Worm (Caenorhabditis elegans) whole organism, L3 larva: Measurements from ENCODE around the gene ccm-3.

Experiments
- ZK546.5 ChIP-seq: sonication (generic microtip); optimal IDR thresholded peaks from 2 replicates; lab custom pipeline; 2017; ENCODE audit warnings: missing biosample characterization, missing genetic modification characterization
- aly-2 ChIP-seq: fragments of 150-350 bp; optimal IDR thresholded peaks from 2 replicates; lab custom pipeline; 2014; ENCODE audit warnings: missing biosample characterization, missing genetic modification characterization
- ama-1 ChIP-seq: fragments of 150-350 bp; optimal IDR thresholded peaks from 2 replicates; lab custom pipeline; 2018
- ceh-16 ChIP-seq: sonication (generic microtip); optimal IDR thresholded peaks from 2 replicates; lab custom pipeline; 2017; ENCODE audit warnings: missing biosample characterization, missing genetic modification characterization
- ceh-28 ChIP-seq: fragments of 150-350 bp; optimal IDR thresholded peaks from 2 replicates; lab custom pipeline; 2014; ENCODE audit warnings: missing biosample characterization, missing genetic modification reagents, missing genetic modification characterization
- ceh-82 ChIP-seq: fragments of 150-350 bp; optimal IDR thresholded peaks from 2 replicates; lab custom pipeline; 2014; ENCODE audit warnings: missing biosample characterization, missing genetic modification characterization
- daf-12 ChIP-seq: fragments of 150-350 bp; optimal IDR thresholded peaks from 2 replicates; lab custom pipeline; 2014; ENCODE audit warnings: missing biosample characterization, missing genetic modification reagents, missing genetic modification characterization
- egl-27 ChIP-seq: sonication (generic microtip); optimal IDR thresholded peaks from 4 replicates; lab custom pipeline; 2017; ENCODE audit warnings: missing biosample characterization, missing genetic modification reagents, missing genetic modification characterization
- egl-5 ChIP-seq: fragments of 150-350 bp; optimal IDR thresholded peaks from 2 replicates; lab custom pipeline; 2017; ENCODE audit warnings: missing biosample characterization, missing genetic modification reagents, missing genetic modification characterization, inconsistent platforms
- elt-1 ChIP-seq: fragments of 150-350 bp; optimal IDR thresholded peaks from 2 replicates; lab custom pipeline; 2014; ENCODE audit warnings: missing biosample characterization, missing genetic modification characterization
- eor-1 ChIP-seq, 2 experiments: fragments of 150-350 bp; optimal IDR thresholded peaks; 2 replicates each; lab custom pipeline; 2014 to 2018; ENCODE audit warnings: missing biosample characterization in 2 of 2, missing genetic modification characterization in 2 of 2
- fkh-2 ChIP-seq: fragments of 150-350 bp; optimal IDR thresholded peaks from 2 replicates; lab custom pipeline; 2014; ENCODE audit warnings: missing biosample characterization, missing genetic modification reagents, missing genetic modification characterization
- fos-1 ChIP-seq: fragments of 150-350 bp; optimal IDR thresholded peaks from 2 replicates; lab custom pipeline; 2014; ENCODE audit warnings: missing biosample characterization, missing genetic modification characterization
- hmg-11 ChIP-seq: sonication (generic microtip); optimal IDR thresholded peaks from 2 replicates; lab custom pipeline; 2016; ENCODE audit warnings: missing genetic modification characterization, missing compliant biosample characterization
- jun-1 ChIP-seq: fragments of 150-350 bp; optimal IDR thresholded peaks from 2 replicates; lab custom pipeline; 2014; ENCODE audit warnings: missing biosample characterization, missing genetic modification reagents, missing genetic modification characterization
- lin-15B ChIP-seq: fragments of 150-350 bp; optimal IDR thresholded peaks from 2 replicates; lab custom pipeline; 2014; ENCODE audit warnings: missing biosample characterization, missing genetic modification characterization
- lin-39 ChIP-seq: fragments of 150-350 bp; optimal IDR thresholded peaks from 2 replicates; lab custom pipeline; 2018; ENCODE audit warnings: missing biosample characterization, missing genetic modification reagents, missing genetic modification characterization
- lsy-12 ChIP-seq: sonication (generic microtip); optimal IDR thresholded peaks from 2 replicates; lab custom pipeline; 2016; ENCODE audit warnings: mild to moderate bottlenecking, missing genetic modification characterization, missing compliant biosample characterization
- mdl-1 ChIP-seq: fragments of 150-350 bp; optimal IDR thresholded peaks from 2 replicates; lab custom pipeline; 2014; ENCODE audit warnings: missing biosample characterization, missing genetic modification characterization
- mml-1 ChIP-seq: fragments of 150-350 bp; sonication (generic microtip); optimal IDR thresholded peaks from 3 replicates; lab custom pipeline; 2014; ENCODE audit warnings: missing biosample characterization, missing genetic modification characterization
- nfya-1 ChIP-seq: sonication (generic microtip); optimal IDR thresholded peaks from 2 replicates; lab custom pipeline; 2017; ENCODE audit warnings: missing genetic modification characterization, mild to moderate bottlenecking, missing compliant biosample characterization, antibody characterized with exemption, moderate library complexity; ENCODE audit not compliant: insufficient read depth
- nhr-11 ChIP-seq: fragments of 150-350 bp; optimal IDR thresholded peaks from 2 replicates; lab custom pipeline; 2014; ENCODE audit warnings: missing biosample characterization, missing genetic modification characterization
- nhr-23 ChIP-seq: fragments of 150-350 bp; optimal IDR thresholded peaks from 2 replicates; lab custom pipeline; 2014; ENCODE audit warnings: missing biosample characterization, missing genetic modification reagents, missing genetic modification characterization
- nhr-25 ChIP-seq: sonication (generic microtip); optimal IDR thresholded peaks from 2 replicates; lab custom pipeline; 2017; ENCODE audit warnings: missing biosample characterization, missing genetic modification characterization
- nhr-28 ChIP-seq: fragments of 150-350 bp; optimal IDR thresholded peaks from 2 replicates; lab custom pipeline; 2014; ENCODE audit warnings: missing biosample characterization, missing genetic modification characterization
- nhr-67 ChIP-seq: fragments of 150-350 bp; optimal IDR thresholded peaks from 2 replicates; lab custom pipeline; 2014; ENCODE audit warnings: missing biosample characterization, missing genetic modification characterization
- nhr-76 ChIP-seq: fragments of 150-350 bp; sonication (generic microtip); optimal IDR thresholded peaks from 5 replicates; lab custom pipeline; 2014; ENCODE audit warnings: missing biosample characterization, missing genetic modification characterization
- nhr-77 ChIP-seq: fragments of 150-350 bp; optimal IDR thresholded peaks from 2 replicates; lab custom pipeline; 2014; ENCODE audit warnings: missing biosample characterization, missing genetic modification characterization
- pha-4 ChIP-seq: fragments of 150-350 bp; optimal IDR thresholded peaks from 2 replicates; lab custom pipeline; 2014; ENCODE audit warnings: missing biosample characterization, missing genetic modification reagents, missing genetic modification characterization
- skn-1 ChIP-seq: fragments of 150-350 bp; optimal IDR thresholded peaks from 2 replicates; lab custom pipeline; 2014; ENCODE audit warnings: missing biosample characterization, missing genetic modification characterization
- snpc-4 ChIP-seq: fragments of 150-350 bp; optimal IDR thresholded peaks from 2 replicates; lab custom pipeline; 2014; ENCODE audit warnings: missing biosample characterization, missing genetic modification characterization
- unc-39 ChIP-seq: sonication (generic microtip); optimal IDR thresholded peaks from 4 replicates; lab custom pipeline; 2017; ENCODE audit warnings: missing biosample characterization, missing genetic modification characterization
- unc-62 ChIP-seq: fragments of 150-350 bp; sonication (generic microtip); optimal IDR thresholded peaks from 4 replicates; lab custom pipeline; 2014; ENCODE audit warnings: missing biosample characterization, missing genetic modification reagents, missing genetic modification characterization

Gene ccm-3

DNA sequence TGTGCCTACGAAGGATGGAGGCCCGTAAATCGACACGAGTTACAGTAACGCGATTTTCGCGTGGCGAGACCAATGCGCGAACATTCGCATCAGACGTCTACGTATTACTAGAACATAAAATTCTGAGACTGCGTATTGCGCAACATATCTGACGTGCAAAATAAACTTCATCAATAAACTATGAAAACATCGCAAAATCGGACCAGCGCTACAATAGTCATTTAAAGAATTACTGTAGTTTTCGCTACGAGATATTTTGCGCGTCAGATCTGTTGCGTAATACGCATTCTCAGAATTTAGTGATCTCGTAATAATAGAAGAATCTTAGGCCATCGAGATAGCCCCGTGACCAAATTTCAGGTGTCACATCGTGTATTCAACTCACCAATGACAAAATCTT is 12.8 kb downstream of the ccm-3 start:
- TF ChIP-seq lin-15B (tag; lab: Kevin White, UChicago), result no peak
- no peak for TF ChIP-seq lin-39 (tag; lab: Kevin White, UChicago)
- no peak for TF ChIP-seq egl-27 (tag; lab: Kevin White, UChicago)
- TF ChIP-seq unc-39 (tag; lab: Kevin White, UChicago), result no peak
- TF ChIP-seq nhr-76 (tag; lab: Kevin White, UChicago), result no peak
- no peak for TF ChIP-seq egl-5 (tag; lab: Kevin White, UChicago)
- no peak for TF ChIP-seq unc-62 (GFP tag; lab: Kevin White, UChicago)
- TF ChIP-seq ceh-16 (tag; lab: Kevin White, UChicago), result no peak
- TF ChIP-seq nhr-11 (tag; lab: Kevin White, UChicago), result no peak
- TF ChIP-seq snpc-4 (tag; lab: Kevin White, UChicago), result no peak
- TF ChIP-seq mml-1 (tag; lab: Kevin White, UChicago), result no peak
- no peak for TF ChIP-seq aly-2 (tag; lab: Kevin White, UChicago)
- TF ChIP-seq ZK546.5 (tag; lab: Kevin White, UChicago), result no peak
- TF ChIP-seq nfya-1 (tag; lab: Kevin White, UChicago), result no peak
- no peak for TF ChIP-seq elt-1 (tag; lab: Kevin White, UChicago)

DNA sequence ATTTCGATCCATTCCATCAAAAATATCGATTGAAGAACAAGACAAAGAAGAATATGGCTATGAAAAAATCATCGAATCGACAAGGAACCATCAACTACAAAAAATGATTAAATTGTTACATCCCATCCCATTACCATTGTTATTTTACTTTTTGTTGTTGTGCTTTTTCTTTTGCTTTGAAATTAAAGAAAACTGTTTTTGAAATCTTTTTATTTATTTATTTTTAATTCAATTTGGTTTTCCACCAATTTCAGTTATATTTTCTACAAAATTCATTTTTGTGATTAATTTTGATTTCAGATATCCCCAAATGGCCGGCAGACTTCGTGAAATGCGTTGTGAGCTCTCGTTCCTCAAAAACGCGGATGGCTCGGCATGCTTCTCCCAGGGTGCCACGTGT is 14.6 kb downstream of the ccm-3 start, which contains the start of gene crn-5:
TSS of gene crn-5 (plus strand) at position 301 of the 400 bp plus-strand sequence.
- TF ChIP-seq nhr-28 (tag; lab: Kevin White, UChicago), result no peak
- TF ChIP-seq ceh-82, result no peak
- no peak for TF ChIP-seq nhr-11 (tag; lab: Kevin White, UChicago)
- no peak for TF ChIP-seq mdl-1
- TF ChIP-seq ZK546.5 (tag; lab: Kevin White, UChicago), result no peak
- TF ChIP-seq egl-27 (tag; lab: Kevin White, UChicago), result no peak
- no peak for TF ChIP-seq lsy-12 (tag; lab: Kevin White, UChicago)
- TF ChIP-seq lin-39 (tag; lab: Kevin White, UChicago), result no peak
- no peak for TF ChIP-seq nhr-77
- no peak for TF ChIP-seq nhr-23
- TF ChIP-seq daf-12, result no peak
- no peak for TF ChIP-seq unc-39 (tag; lab: Kevin White, UChicago)
- TF ChIP-seq nhr-67 (tag; lab: Kevin White, UChicago), result no peak
- TF ChIP-seq nhr-25, result no peak
- TF ChIP-seq fos-1, result no peak

DNA sequence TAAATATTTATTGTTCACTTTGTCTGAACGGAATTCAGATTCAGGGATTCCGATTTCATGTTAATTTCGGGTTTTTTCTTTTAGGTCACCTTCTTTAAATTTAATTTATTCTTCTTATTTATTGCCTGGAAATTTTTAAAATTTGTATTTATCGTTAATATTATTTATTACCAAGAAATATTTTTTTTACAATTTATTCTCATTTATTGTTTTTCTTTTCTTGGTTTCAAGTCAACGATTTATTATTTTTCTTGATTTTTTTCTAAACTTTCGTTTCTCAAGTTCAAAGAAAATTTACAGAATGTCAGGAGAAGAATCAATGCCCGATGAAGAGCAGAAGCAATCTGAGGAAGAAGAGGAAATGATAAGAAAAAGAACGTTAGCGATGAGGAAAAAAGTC is 19.3 kb downstream of the ccm-3 start, which contains the start of gene crn-3:
TSS of gene crn-3 (plus strand) at position 301 of the 400 bp plus-strand sequence.
- TF ChIP-seq nfya-1 (tag; lab: Kevin White, UChicago), result no peak
- TF ChIP-seq skn-1 (tag; lab: Kevin White, UChicago), result no peak
- no peak for TF ChIP-seq pha-4
- no peak for TF ChIP-seq nhr-23
- TF ChIP-seq eor-1 (tag; optimal IDR thresholded peaks at IDR 0.05; lab: Kevin White, UChicago), result no peak
- no peak for TF ChIP-seq jun-1

DNA sequence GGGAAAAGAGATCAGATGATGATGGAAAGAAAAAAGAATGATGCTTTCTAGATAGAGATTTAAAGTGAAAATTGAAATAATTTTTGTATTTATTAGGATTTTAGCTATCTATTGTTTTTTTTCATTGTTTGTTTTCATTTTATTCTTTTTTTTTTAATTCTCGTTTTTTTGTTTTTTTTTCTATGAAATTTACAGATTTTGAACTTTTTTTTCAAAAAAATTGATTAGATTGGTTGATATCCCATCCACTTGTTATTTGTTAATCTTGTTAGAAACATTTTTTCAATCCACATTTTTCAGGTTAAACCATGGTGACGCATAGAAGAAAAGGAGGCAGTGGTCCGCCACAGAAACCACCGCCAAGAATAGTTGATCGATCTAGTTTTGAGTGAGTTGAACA is 23.0 kb downstream of the ccm-3 start, which contains the start of gene algn-9:
TSS of gene algn-9 (plus strand) at position 301 of the 400 bp plus-strand sequence.
- TF ChIP-seq ceh-28 (tag; lab: Kevin White, UChicago) (no peak), hmg-11 (no peak), nhr-23 (no peak), egl-5 (tag; lab: Kevin White, UChicago) (no peak), daf-12 (no peak), ama-1 (lab: Kevin White, UChicago) (no peak), nhr-28 (tag; lab: Kevin White, UChicago) (no peak), nhr-76 (tag; lab: Kevin White, UChicago) (no peak), unc-39 (tag; lab: Kevin White, UChicago) (no peak), ceh-82 (no peak)

DNA sequence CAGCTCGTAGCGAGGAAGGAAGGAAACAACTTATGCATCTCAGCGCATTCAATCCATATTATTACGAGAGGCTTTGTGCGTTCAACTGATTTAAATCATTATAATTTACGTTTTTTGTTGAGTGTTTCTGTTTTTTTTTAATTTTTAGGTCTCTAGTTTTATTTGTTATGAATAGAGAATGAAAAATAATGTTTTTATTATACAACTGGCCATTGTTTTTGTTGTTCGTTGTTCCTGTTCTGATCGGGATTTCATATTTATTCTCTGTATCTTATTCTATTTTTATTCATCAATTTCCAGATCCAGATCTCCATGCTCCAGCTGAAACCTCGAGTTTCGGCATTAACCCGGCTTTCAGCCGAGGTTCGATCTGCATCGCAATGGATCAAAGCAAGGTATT is 24.8 kb downstream of the ccm-3 start, which contains the start of gene mrps-22:
TSS of gene mrps-22 (plus strand) at position 301 of the 400 bp plus-strand sequence.
- TF ChIP-seq fkh-2 (tag; lab: Kevin White, UChicago), result no peak
- no peak for TF ChIP-seq mml-1 (tag; lab: Kevin White, UChicago)
- TF ChIP-seq nhr-67 (tag; lab: Kevin White, UChicago), result no peak
- TF ChIP-seq unc-39 (tag; lab: Kevin White, UChicago), result no peak
